Worm (Caenorhabditis elegans) whole organism, L4 larva: ENCODE measurements around the gene C03E10.3.
"Not testable (repeated sequence)": the region's sequence is repeated elsewhere in the genome, so short reads cannot be mapped to it uniquely, and the experiment has no call there.

ENCODE experiments used
- cey-2 ChIP-seq: sonication (generic microtip); optimal IDR thresholded peaks from 3 replicates; lab custom pipeline; 2017; ENCODE audit warnings: missing genetic modification characterization, mild to moderate bottlenecking, missing compliant biosample characterization, antibody characterized with exemption, borderline replicate concordance; ENCODE audit not compliant: insufficient read depth
- lir-3 ChIP-seq: sonication (generic microtip); optimal IDR thresholded peaks from 2 replicates; lab custom pipeline; 2016; ENCODE audit warnings: mild to moderate bottlenecking, missing genetic modification characterization, missing compliant biosample characterization
- mdl-1 ChIP-seq, 2 experiments: fragments of 150-350 bp in 1 of 2; sonication (generic microtip) in 1 of 2; optimal IDR thresholded peaks; 2 replicates each; lab custom pipeline; 2014 to 2017; ENCODE audit warnings: missing biosample characterization in 2 of 2, missing genetic modification characterization in 2 of 2
- pha-4 ChIP-seq, 2 experiments: fragments of 150-350 bp in 1 of 2; fragments of 200-800 bp in 1 of 2; sonication (Bioruptor generic) in 1 of 2; IDR thresholded peaks in 1 of 2; optimal IDR thresholded peaks in 1 of 2; 2 replicates each; pipeline versions ENCODE4 v1.3.6 to Lab custom; 2014 to 2022; ENCODE audit warnings: missing genetic modification characterization in 2 of 2, missing genetic modification reagents in 2 of 2, missing biosample characterization in 1 of 2, missing compliant biosample characterization in 1 of 2
- skn-1 ChIP-seq: fragments of 150-350 bp; optimal IDR thresholded peaks from 2 replicates; lab custom pipeline; 2014; ENCODE audit warnings: missing biosample characterization, missing genetic modification characterization
- unc-62 ChIP-seq, 3 experiments: fragments of 150-350 bp in 1 of 3; sonication (generic microtip); optimal IDR thresholded peaks in 2 of 3; peaks in 1 of 3; 1 replicate in 1 of 3; 2 replicates in 2 of 3; lab custom pipeline; 2014 to 2017; ENCODE audit warnings: missing biosample characterization in 3 of 3, missing genetic modification characterization in 3 of 3, missing genetic modification reagents in 3 of 3, missing genotype in 1 of 3
- zag-1 ChIP-seq: fragments of 150-350 bp; optimal IDR thresholded peaks from 2 replicates; lab custom pipeline; 2014; ENCODE audit warnings: missing biosample characterization, missing genetic modification characterization
- zfp-2 ChIP-seq: sonication (generic microtip); optimal IDR thresholded peaks from 2 replicates; lab custom pipeline; 2016; ENCODE audit warnings: mild to moderate bottlenecking, missing genetic modification characterization, missing compliant biosample characterization
- ztf-11 ChIP-seq: fragments of 150-350 bp; optimal IDR thresholded peaks from 2 replicates; lab custom pipeline; 2014; ENCODE audit warnings: missing biosample characterization, missing genetic modification characterization

- not testable (repeated sequence) for TF ChIP-seq mdl-1 (tag; optimal IDR thresholded peaks at IDR 0.05; lab: Kevin White, UChicago); cey-2 (tag; lab: Kevin White, UChicago); skn-1; pha-4 (GFP tag; IDR thresholded peaks at IDR 0.05; lab: Robert Waterston, UW); pha-4 (tag; optimal IDR thresholded peaks at IDR 0.05; lab: Kevin White, UChicago); zag-1; lir-3 (tag; lab: Kevin White, UChicago); unc-62 (GFP tag; optimal IDR thresholded peaks at IDR 0.05 in 1 of 2; lab: Kevin White, UChicago); unc-62 (tag; optimal IDR thresholded peaks at IDR 0.05; lab: Kevin White, UChicago); ztf-11 (tag; lab: Kevin White, UChicago); zfp-2
Observed at ce11 chrV:11328613-11329012, 42.4 kb downstream of the C03E10.3 start.
